Fruit fly (Drosophila melanogaster) whole organism, wandering third instar larva: ENCODE measurements around the gene Fit1.

Experiments used
- CG9705 ChIP-seq: fragments of 200-800 bp; sonication (Bioruptor generic); optimal IDR thresholded peaks from 2 replicates; lab custom pipeline; 2018; ENCODE audit warnings: missing biosample characterization, mild to moderate bottlenecking, missing genetic modification characterization
- Dif ChIP-seq: fragments of 200-275, 200-300 bp; sonication (Bioruptor generic); optimal IDR thresholded peaks from 2 replicates; lab custom pipeline; 2018; ENCODE audit warnings: missing biosample characterization, missing genetic modification characterization; ENCODE audit not compliant: partially characterized antibody
- Rel ChIP-seq, 2 experiments: fragments of 200-800 bp; sonication (Bioruptor generic) in 1 of 2; optimal IDR thresholded peaks; 2 replicates in 1 of 2; 3 replicates in 1 of 2; lab custom pipeline; 2016 to 2019; ENCODE audit warnings: mild to moderate bottlenecking in 2 of 2, missing biosample characterization in 2 of 2, missing genetic modification characterization in 2 of 2, moderate library complexity in 1 of 2
- Vsx2 ChIP-seq: fragments of 200-300, 225-300 bp; sonication (Bioruptor generic); optimal IDR thresholded peaks from 2 replicates; lab custom pipeline; 2018; ENCODE audit warnings: missing biosample characterization, missing genetic modification characterization; ENCODE audit not compliant: partially characterized antibody
- br ChIP-seq: fragments of 200-800 bp; sonication (Bioruptor generic); optimal IDR thresholded peaks from 2 replicates; lab custom pipeline; 2016; ENCODE audit warnings: missing biosample characterization, missing genetic modification characterization
- dl ChIP-seq, 2 experiments: fragments of 175-275, 200-275 bp in 1 of 2; fragments of 200-275 bp in 1 of 2; sonication (Bioruptor generic); optimal IDR thresholded peaks; lab custom pipeline; 2018; ENCODE audit warnings: mild to moderate bottlenecking in 2 of 2, missing biosample characterization in 2 of 2, missing genetic modification characterization in 2 of 2, moderate library complexity in 2 of 2; ENCODE audit not compliant: partially characterized antibody in 2 of 2, insufficient read depth in 1 of 2
- fru ChIP-seq: fragments of 200-800 bp; sonication (Bioruptor generic); optimal IDR thresholded peaks from 3 replicates; lab custom pipeline; 2016; ENCODE audit warnings: missing biosample characterization, mild to moderate bottlenecking, missing genetic modification characterization
- h ChIP-seq: fragments of 200-800 bp; sonication (Bioruptor generic); optimal IDR thresholded peaks from 3 replicates; lab custom pipeline; 2016; ENCODE audit warnings: missing biosample characterization, mild to moderate bottlenecking, missing genetic modification characterization
- jim ChIP-seq: fragments of 175-275, 200-325 bp; sonication (Bioruptor generic); optimal IDR thresholded peaks from 2 replicates; lab custom pipeline; 2016; ENCODE audit warnings: missing biosample characterization, mild to moderate bottlenecking, missing genetic modification characterization
- sage ChIP-seq: fragments of 200-800 bp; sonication (Bioruptor generic); optimal IDR thresholded peaks from 2 replicates; lab custom pipeline; 2016; ENCODE audit warnings: missing biosample characterization, mild to moderate bottlenecking, missing genetic modification characterization

Fit1 gene

dm6 chr3L:4148406-4148975, 45.1 kb downstream of the Fit1 start, which contains the start of gene CG1299:
Gene CG1299 (plus strand): TSS chr3L:4148696.
- TF ChIP-seq h (GFP tag; lab: Kevin White, UChicago) (peak; percentile 20), sage (no peak), Rel (GFP tag; optimal IDR thresholded peaks at IDR 0.05; lab: Kevin White, UChicago) (no peak), Rel (tag; optimal IDR thresholded peaks at IDR 0.05; lab: Kevin White, UChicago) (peak; percentile 93), br (peak; percentile 9), dl (GFP tag; optimal IDR thresholded peaks at IDR 0.05; lab: Kevin White, UChicago; ENCODE audit: insufficient read depth in 1 of 2, partially characterized antibody in 2 of 2) (peak in 1 of 2 experiments; percentile 44), Vsx2 (peak; percentile 10), Dif (GFP tag; lab: Kevin White, UChicago) (peak; percentile 35), fru (GFP tag; lab: Kevin White, UChicago) (peak; percentile 24), CG9705 (GFP tag; lab: Kevin White, UChicago) (no peak), jim (GFP tag; lab: Kevin White, UChicago) (peak; percentile 13)
